Worm (Caenorhabditis elegans): Measurements from ENCODE around the gene T03F7.5.

DNA sequence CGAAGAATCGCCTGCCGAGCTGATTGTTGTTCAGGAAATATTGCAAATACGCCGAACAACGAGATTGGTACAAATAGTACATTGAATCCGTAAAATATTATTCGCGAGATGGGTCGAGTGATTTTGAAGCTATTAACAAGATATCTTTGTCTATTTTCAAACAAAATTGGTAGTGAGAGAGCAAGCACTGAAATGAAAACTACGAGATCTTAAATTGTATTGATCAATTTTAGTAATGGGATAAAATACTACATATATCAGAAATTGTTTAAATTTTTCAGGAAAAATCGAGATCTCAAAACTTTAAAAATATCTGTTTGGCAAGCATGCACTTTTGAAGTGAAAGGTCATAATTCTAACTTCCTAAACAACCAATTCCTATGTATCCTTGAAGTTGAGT is 5.7 kb upstream of the T03F7.5 start:
- TF ChIP-seq hmbx-1 (tag; optimal IDR thresholded peaks at IDR 0.05) (no peak), tbx-37 (GFP tag; conservative IDR thresholded peaks at IDR 0.05) (no peak), scrt-1 (GFP tag; IDR thresholded peaks at IDR 0.05) (no peak), B0310.2 (tag; optimal IDR thresholded peaks at IDR 0.05) (no peak), ama-1 (optimal IDR thresholded peaks at IDR 0.05) (no peak), hmg-4 (GFP tag; optimal IDR thresholded peaks at IDR 0.05) (no peak), tra-4 (tag; optimal IDR thresholded peaks at IDR 0.05) (no peak), F13C5.2 (tag; optimal IDR thresholded peaks at IDR 0.05) (no peak), pes-1 (GFP tag; IDR thresholded peaks at IDR 0.05) (no peak), ceh-13 (GFP tag; optimal IDR thresholded peaks at IDR 0.05) (no peak)
